Worm (Caenorhabditis elegans) whole organism, L4 larva: Measurements from ENCODE around the gene lars-1.

Experiments used
- F10B5.3 ChIP-seq: sonication (generic microtip); optimal IDR thresholded peaks from 2 replicates; lab custom pipeline; 2016; ENCODE audit warnings: mild to moderate bottlenecking, missing genetic modification characterization, missing compliant biosample characterization
- F49E8.2 ChIP-seq: sonication (generic microtip); optimal IDR thresholded peaks from 2 replicates; lab custom pipeline; 2016; ENCODE audit warnings: missing compliant biosample characterization, mild to moderate bottlenecking, missing genetic modification characterization, borderline replicate concordance
- R02D3.7 ChIP-seq: fragments of 150-350 bp; sonication (generic microtip); optimal IDR thresholded peaks from 3 replicates; lab custom pipeline; 2014; ENCODE audit warnings: missing biosample characterization, missing genetic modification characterization
- Y48G9A.11 ChIP-seq: fragments of 200-800 bp; sonication (Bioruptor generic); IDR thresholded peaks from 2 replicates; pipeline ENCODE4 v1.3.6; 2022; ENCODE audit warnings: missing genetic modification reagents, missing genetic modification characterization, missing compliant biosample characterization
- Y75B8A.6 ChIP-seq: fragments of 200-800 bp; sonication (Bioruptor generic); IDR thresholded peaks from 2 replicates; pipeline ENCODE4 v1.3.6; 2022; ENCODE audit warnings: missing genetic modification reagents, missing genetic modification characterization, missing compliant biosample characterization
- ZK337.2 ChIP-seq: fragments of 200-800 bp; sonication (Bioruptor generic); IDR thresholded peaks from 2 replicates; pipeline ENCODE4 v1.3.6; 2022; ENCODE audit warnings: missing genetic modification reagents, missing genetic modification characterization, missing compliant biosample characterization
- ama-1 ChIP-seq: fragments of 150-350 bp; optimal IDR thresholded peaks from 2 replicates; lab custom pipeline; 2014; ENCODE audit warnings: inconsistent platforms, mixed read lengths
- ceh-20 ChIP-seq: fragments of 200-800 bp; sonication (Bioruptor generic); IDR thresholded peaks from 2 replicates; pipeline ENCODE4 v1.3.6; 2022; ENCODE audit warnings: missing genetic modification reagents, missing genetic modification characterization, missing compliant biosample characterization
- ceh-32 ChIP-seq: sonication (generic microtip); optimal IDR thresholded peaks from 2 replicates; lab custom pipeline; 2016; ENCODE audit warnings: mild to moderate bottlenecking, missing genetic modification characterization, missing compliant biosample characterization; ENCODE audit not compliant: poor library complexity
- ctbp-1 ChIP-seq: fragments of 200-800 bp; sonication (Bioruptor generic); IDR thresholded peaks from 2 replicates; pipeline ENCODE4 v1.3.6; 2022; ENCODE audit warnings: missing genetic modification reagents, missing genetic modification characterization, missing compliant biosample characterization
- daf-16 ChIP-seq, 3 experiments: sonication (generic microtip); optimal IDR thresholded peaks; 2 replicates each; lab custom pipeline; 2016 to 2017; ENCODE audit warnings: missing genetic modification characterization in 3 of 3, missing genetic modification reagents in 3 of 3, mild to moderate bottlenecking in 2 of 3, missing compliant biosample characterization in 2 of 3, missing biosample characterization in 1 of 3, moderate library complexity in 1 of 3
- dpl-1 ChIP-seq: fragments of 150-350 bp; optimal IDR thresholded peaks from 2 replicates; lab custom pipeline; 2014; ENCODE audit warnings: missing biosample characterization, missing genetic modification reagents, missing genetic modification characterization
- duxl-1 ChIP-seq: sonication (generic microtip); optimal IDR thresholded peaks from 2 replicates; lab custom pipeline; 2016; ENCODE audit warnings: mild to moderate bottlenecking, missing genetic modification characterization, moderate library complexity, missing compliant biosample characterization; ENCODE audit not compliant: poor library complexity
- fos-1 ChIP-seq: fragments of 150-350 bp; optimal IDR thresholded peaks from 2 replicates; lab custom pipeline; 2014; ENCODE audit warnings: missing biosample characterization, missing genetic modification characterization
- hlh-11 ChIP-seq: fragments of 200-800 bp; sonication (Bioruptor generic); optimal IDR thresholded peaks from 2 replicates; lab custom pipeline; 2018; ENCODE audit warnings: mild to moderate bottlenecking, missing genetic modification characterization, missing compliant biosample characterization
- hlh-30 ChIP-seq: sonication (generic microtip); optimal IDR thresholded peaks from 2 replicates; lab custom pipeline; 2017; ENCODE audit warnings: antibody characterized with exemption, mild to moderate bottlenecking, missing genetic modification characterization, missing compliant biosample characterization; ENCODE audit not compliant: insufficient read depth
- hmg-1.1 ChIP-seq: fragments of 200-800 bp; sonication (Bioruptor generic); IDR thresholded peaks from 2 replicates; pipeline ENCODE4 v1.3.6; 2022; ENCODE audit warnings: missing genetic modification reagents, missing genetic modification characterization, missing compliant biosample characterization
- lin-1 ChIP-seq: fragments of 200-800 bp; sonication (Bioruptor generic); IDR thresholded peaks from 2 replicates; pipeline ENCODE4 v1.3.6; 2022; ENCODE audit warnings: missing genetic modification reagents, missing genetic modification characterization, missing compliant biosample characterization
- lin-29 ChIP-seq: fragments of 200-800 bp; sonication (Bioruptor generic); IDR thresholded peaks from 2 replicates; pipeline ENCODE4 v1.3.6; 2022; ENCODE audit warnings: missing genetic modification reagents, missing genetic modification characterization, missing compliant biosample characterization
- lin-38 ChIP-seq: fragments of 200-800 bp; sonication (Bioruptor generic); IDR thresholded peaks from 2 replicates; pipeline ENCODE4 v1.3.6; 2022; ENCODE audit warnings: missing genetic modification reagents, missing genetic modification characterization, missing compliant biosample characterization
- lin-39 ChIP-seq: fragments of 150-350 bp; optimal IDR thresholded peaks from 2 replicates; lab custom pipeline; 2014; ENCODE audit warnings: missing biosample characterization, missing genetic modification reagents, missing genetic modification characterization
- lir-3 ChIP-seq: sonication (generic microtip); optimal IDR thresholded peaks from 2 replicates; lab custom pipeline; 2016; ENCODE audit warnings: mild to moderate bottlenecking, missing genetic modification characterization, missing compliant biosample characterization
- lsy-2 ChIP-seq, 2 experiments: fragments of 150-350 bp in 1 of 2; sonication (generic microtip) in 1 of 2; optimal IDR thresholded peaks; 2 replicates each; lab custom pipeline; 2014 to 2017; ENCODE audit warnings: missing biosample characterization in 2 of 2, missing genetic modification characterization in 2 of 2
- madf-5 ChIP-seq, 2 experiments: fragments of 200-800 bp; sonication (Bioruptor generic); IDR thresholded peaks; 2 replicates each; pipeline ENCODE4 v1.3.6; 2022; ENCODE audit warnings: missing compliant biosample characterization in 2 of 2, missing genetic modification characterization in 2 of 2
- mdl-1 ChIP-seq, 2 experiments: fragments of 150-350 bp in 1 of 2; sonication (generic microtip) in 1 of 2; optimal IDR thresholded peaks; 2 replicates each; lab custom pipeline; 2014 to 2017; ENCODE audit warnings: missing biosample characterization in 2 of 2, missing genetic modification characterization in 2 of 2
- mdt-29 ChIP-seq: fragments of 200-800 bp; sonication (Bioruptor generic); IDR thresholded peaks from 2 replicates; pipeline ENCODE4 v1.3.6; 2022; ENCODE audit warnings: missing genetic modification reagents, missing genetic modification characterization, missing compliant biosample characterization
- mep-1 ChIP-seq: fragments of 150-350 bp; sonication (generic microtip); optimal IDR thresholded peaks from 3 replicates; lab custom pipeline; 2014; ENCODE audit warnings: missing biosample characterization, missing genetic modification characterization
- mes-2 ChIP-seq: sonication (generic microtip); optimal IDR thresholded peaks from 2 replicates; lab custom pipeline; 2016; ENCODE audit warnings: missing genotype, mild to moderate bottlenecking, missing genetic modification characterization, missing compliant biosample characterization; ENCODE audit not compliant: poor library complexity, severe bottlenecking
- mxl-3 ChIP-seq: fragments of 200-800 bp; sonication (Bioruptor generic); optimal IDR thresholded peaks from 2 replicates; lab custom pipeline; 2018; ENCODE audit warnings: mild to moderate bottlenecking, missing genetic modification characterization, missing compliant biosample characterization
- nhr-10 ChIP-seq: fragments of 150-350 bp; optimal IDR thresholded peaks from 2 replicates; lab custom pipeline; 2014; ENCODE audit warnings: missing biosample characterization, missing genetic modification characterization
- nhr-237 ChIP-seq: sonication (generic microtip); optimal IDR thresholded peaks from 2 replicates; lab custom pipeline; 2017; ENCODE audit warnings: missing biosample characterization, missing genetic modification characterization
- nhr-42 ChIP-seq: fragments of 200-800 bp; sonication (Bioruptor generic); IDR thresholded peaks from 2 replicates; pipeline ENCODE4 v1.3.6; 2022; ENCODE audit warnings: missing genetic modification characterization, missing compliant biosample characterization
- nhr-48 ChIP-seq: sonication (generic microtip); optimal IDR thresholded peaks from 2 replicates; lab custom pipeline; 2016; ENCODE audit warnings: mild to moderate bottlenecking, missing genetic modification characterization, missing compliant biosample characterization
- nhr-6 ChIP-seq: fragments of 150-350 bp; optimal IDR thresholded peaks from 2 replicates; lab custom pipeline; 2014; ENCODE audit warnings: missing biosample characterization, missing genetic modification characterization
- nhr-77 ChIP-seq: fragments of 150-350 bp; optimal IDR thresholded peaks from 2 replicates; lab custom pipeline; 2014; ENCODE audit warnings: missing biosample characterization, missing genetic modification characterization
- pha-4 ChIP-seq, 2 experiments: fragments of 150-350 bp in 1 of 2; fragments of 200-800 bp in 1 of 2; sonication (Bioruptor generic) in 1 of 2; IDR thresholded peaks in 1 of 2; optimal IDR thresholded peaks in 1 of 2; 2 replicates each; pipeline versions ENCODE4 v1.3.6 to Lab custom; 2014 to 2022; ENCODE audit warnings: missing genetic modification characterization in 2 of 2, missing genetic modification reagents in 2 of 2, missing biosample characterization in 1 of 2, missing compliant biosample characterization in 1 of 2
- php-3 ChIP-seq: fragments of 200-800 bp; sonication (Bioruptor generic); IDR thresholded peaks from 2 replicates; pipeline ENCODE4 v1.3.6; 2022; ENCODE audit warnings: missing genetic modification reagents, missing genetic modification characterization, missing compliant biosample characterization
- pqm-1 ChIP-seq: sonication (generic microtip); optimal IDR thresholded peaks from 2 replicates; lab custom pipeline; 2017; ENCODE audit warnings: missing biosample characterization, missing genetic modification characterization
- rbr-2 ChIP-seq: sonication (generic microtip); optimal IDR thresholded peaks from 2 replicates; lab custom pipeline; 2016; ENCODE audit warnings: missing genotype, missing genetic modification characterization, missing compliant biosample characterization
- sdz-12 ChIP-seq: fragments of 200-800 bp; sonication (Bioruptor generic); optimal IDR thresholded peaks from 2 replicates; lab custom pipeline; 2018; ENCODE audit warnings: mild to moderate bottlenecking, missing genetic modification characterization, missing compliant biosample characterization
- snpc-1.2 ChIP-seq: fragments of 200-800 bp; sonication (Bioruptor generic); IDR thresholded peaks from 2 replicates; pipeline ENCODE4 v1.3.6; 2022; ENCODE audit warnings: missing genetic modification reagents, missing genetic modification characterization, missing compliant biosample characterization
- spr-1 ChIP-seq: sonication (generic microtip); optimal IDR thresholded peaks from 2 replicates; lab custom pipeline; 2016; ENCODE audit warnings: mild to moderate bottlenecking, missing genetic modification characterization, missing compliant biosample characterization
- spr-3 ChIP-seq: fragments of 200-800 bp; sonication (Bioruptor generic); optimal IDR thresholded peaks from 2 replicates; lab custom pipeline; 2018; ENCODE audit warnings: mild to moderate bottlenecking, missing genetic modification characterization, missing compliant biosample characterization
- unc-130 ChIP-seq: sonication (generic microtip); optimal IDR thresholded peaks from 2 replicates; lab custom pipeline; 2016; ENCODE audit warnings: missing genetic modification reagents, missing genetic modification characterization, missing compliant biosample characterization
- unc-39 ChIP-seq: sonication (generic microtip); optimal IDR thresholded peaks from 2 replicates; lab custom pipeline; 2017; ENCODE audit warnings: missing biosample characterization, missing genetic modification characterization
- unc-62 ChIP-seq, 3 experiments: fragments of 150-350 bp in 1 of 3; sonication (generic microtip); optimal IDR thresholded peaks in 2 of 3; peaks in 1 of 3; 1 replicate in 1 of 3; 2 replicates in 2 of 3; lab custom pipeline; 2014 to 2017; ENCODE audit warnings: missing biosample characterization in 3 of 3, missing genetic modification characterization in 3 of 3, missing genetic modification reagents in 3 of 3, missing genotype in 1 of 3

Gene lars-1

ce11 chrIII:4196301-4196987 lies 9.8 kb upstream of the lars-1 start (continued):
- peak; percentile 52; the same call in 1 of the 2 replicates for TF ChIP-seq Y48G9A.11 (GFP tag; lab: Robert Waterston, UW)
- TF ChIP-seq lin-29 (GFP tag; lab: Robert Waterston, UW): no peak
- TF ChIP-seq ama-1 (lab: Kevin White, UChicago): no peak
- peak; percentile 80 to 91 for TF ChIP-seq mdl-1 (tag; optimal IDR thresholded peaks at IDR 0.05; lab: Kevin White, UChicago)
- peak; percentile 65 for TF ChIP-seq mep-1
- TF ChIP-seq nhr-6 (tag; lab: Kevin White, UChicago): peak; percentile 45
- TF ChIP-seq spr-1: no peak
- no peak for TF ChIP-seq unc-62 (GFP tag; optimal IDR thresholded peaks at IDR 0.05 in 1 of 2; lab: Kevin White, UChicago)
- no peak for TF ChIP-seq unc-62 (tag; optimal IDR thresholded peaks at IDR 0.05; lab: Kevin White, UChicago)
- no peak for TF ChIP-seq fos-1 (tag; lab: Kevin White, UChicago)
- no peak for TF ChIP-seq unc-39 (tag; lab: Kevin White, UChicago)
- no peak for TF ChIP-seq sdz-12 (GFP tag; lab: Kevin White, UChicago)
- TF ChIP-seq ceh-20: no peak
- no peak for TF ChIP-seq nhr-42 (GFP tag; lab: Robert Waterston, UW)
- peak; percentile 38 for TF ChIP-seq mxl-3
- no peak for TF ChIP-seq nhr-77 (tag; lab: Kevin White, UChicago)
- TF ChIP-seq daf-16 (GFP tag; optimal IDR thresholded peaks at IDR 0.05; lab: Kevin White, UChicago): no peak
- TF ChIP-seq daf-16 (tag; optimal IDR thresholded peaks at IDR 0.05; lab: Kevin White, UChicago): no peak
- no peak for TF ChIP-seq madf-5 (GFP tag; IDR thresholded peaks at IDR 0.05; lab: Robert Waterston, UW)
- no peak for TF ChIP-seq pha-4 (GFP tag; IDR thresholded peaks at IDR 0.05; lab: Robert Waterston, UW)
- TF ChIP-seq pha-4 (tag; optimal IDR thresholded peaks at IDR 0.05; lab: Kevin White, UChicago): no peak
- TF ChIP-seq lir-3 (tag; lab: Kevin White, UChicago): no peak
- TF ChIP-seq F10B5.3 (tag; lab: Kevin White, UChicago): no peak
- TF ChIP-seq nhr-237 (tag; lab: Kevin White, UChicago): no peak
- no peak for TF ChIP-seq nhr-48 (tag; lab: Kevin White, UChicago)
- no peak for TF ChIP-seq lin-1
- peak; percentile 68 for TF ChIP-seq hmg-1.1 (GFP tag; lab: Robert Waterston, UW)
- TF ChIP-seq F49E8.2 (tag; lab: Kevin White, UChicago): no peak
- TF ChIP-seq mes-2 (tag; lab: Kevin White, UChicago): peak; percentile 86
- TF ChIP-seq lin-39 (tag; lab: Kevin White, UChicago): no peak
- peak; percentile 95 for TF ChIP-seq hlh-30 (tag; lab: Kevin White, UChicago)
- peak; percentile 45 for TF ChIP-seq unc-130 (GFP tag; lab: Kevin White, UChicago)
- TF ChIP-seq snpc-1.2: no peak
- peak; percentile 30; the same call in 1 of the 2 replicates for TF ChIP-seq lin-38 (GFP tag; lab: Robert Waterston, UW)
- TF ChIP-seq nhr-10 (tag; lab: Kevin White, UChicago): no peak
- TF ChIP-seq hlh-11: peak; percentile 25

DNA sequence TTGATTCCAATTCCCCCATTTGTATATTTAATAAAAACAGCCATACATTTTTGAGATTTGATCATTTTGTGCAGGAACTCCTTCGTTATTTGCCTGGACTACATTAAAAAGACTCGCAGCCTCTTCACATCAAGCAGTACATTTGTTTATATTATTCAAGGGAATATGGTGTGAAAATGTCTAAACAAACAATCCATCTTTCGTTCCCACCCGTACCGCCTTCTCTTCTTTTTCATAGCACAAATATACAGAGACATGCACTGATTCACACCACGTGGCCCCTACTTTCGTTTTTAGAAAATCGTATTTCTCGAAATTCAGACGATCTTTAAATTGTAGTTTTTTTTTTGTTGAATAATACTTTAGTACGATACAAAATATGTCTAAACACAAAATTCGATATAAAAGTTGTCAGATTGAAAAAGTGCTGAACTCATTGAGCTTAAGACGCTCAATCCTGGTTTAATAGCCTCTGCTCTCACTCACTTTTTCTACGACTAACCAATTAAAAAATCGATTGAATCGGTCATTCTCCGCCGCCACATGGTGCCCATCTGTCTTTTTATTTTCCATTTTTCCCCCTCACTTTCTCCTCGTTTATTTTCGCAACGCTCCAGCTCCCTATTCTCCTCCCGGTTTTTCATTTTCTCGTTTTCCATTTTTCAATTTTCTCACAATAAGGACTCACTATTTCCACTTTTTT lies 8.9 kb upstream of the lars-1 start:
- no peak for TF ChIP-seq R02D3.7 (tag; lab: Kevin White, UChicago)
- 0 out of 2 replicates have a peak, but pooled peaks have one; percentile 51 for TF ChIP-seq mdt-29 (GFP tag; lab: Robert Waterston, UW)
- peak; percentile 80 for TF ChIP-seq mes-2 (tag; lab: Kevin White, UChicago)
- peak; percentile 36 for TF ChIP-seq php-3
- peak; percentile 42 for TF ChIP-seq duxl-1
- peak; percentile 56; the same call in 1 of the 2 replicates for TF ChIP-seq Y75B8A.6 (GFP tag; lab: Robert Waterston, UW)
- peak; percentile 48 for TF ChIP-seq spr-1
- peak; percentile 81 for TF ChIP-seq ctbp-1 (GFP tag; lab: Robert Waterston, UW)
- no peak for TF ChIP-seq ZK337.2 (GFP tag; lab: Robert Waterston, UW)
- peak; percentile 11 for TF ChIP-seq pqm-1 (tag; lab: Kevin White, UChicago)
- no peak for TF ChIP-seq ceh-32
- peak; percentile 10 to 81 for TF ChIP-seq lsy-2 (tag; optimal IDR thresholded peaks at IDR 0.05; lab: Kevin White, UChicago)
- TF ChIP-seq dpl-1: no peak
- peak; percentile 43 for TF ChIP-seq rbr-2 (tag; lab: Kevin White, UChicago)
- peak; percentile 43 for TF ChIP-seq mxl-3
- peak; percentile 72 for TF ChIP-seq spr-3 (GFP tag; lab: Kevin White, UChicago)
- no peak for TF ChIP-seq nhr-237 (tag; lab: Kevin White, UChicago)
